Fruit fly (Drosophila melanogaster): ENCODE data around the gene CG34177.

dm6 chr2L:4442010-4442587 is 8.4 kb downstream of the CG34177 start, which contains the start of the genes Sfp24F and CG15432:
- TF ChIP-seq Clk (GFP tag; optimal IDR thresholded peaks at IDR 0.05): no peak
- no peak for TF ChIP-seq cnc (optimal IDR thresholded peaks at IDR 0.05)
- TF ChIP-seq CG33017 (tag; optimal IDR thresholded peaks at IDR 0.05): no peak
- TF ChIP-seq Hr96 (GFP tag; optimal IDR thresholded peaks at IDR 0.05): no peak
- no peak for TF ChIP-seq tj (GFP tag; optimal IDR thresholded peaks at IDR 0.05)
- no peak for TF ChIP-seq kay (GFP tag; ENCODE audit: borderline replicate concordance)
- TF ChIP-seq cic (GFP tag; optimal IDR thresholded peaks at IDR 0.05): no peak
- TF ChIP-seq pad (GFP tag; optimal IDR thresholded peaks at IDR 0.05): no peak

All from whole organism, adult.